Worm (Caenorhabditis elegans): ENCODE data around the gene asp-1.

DNA sequence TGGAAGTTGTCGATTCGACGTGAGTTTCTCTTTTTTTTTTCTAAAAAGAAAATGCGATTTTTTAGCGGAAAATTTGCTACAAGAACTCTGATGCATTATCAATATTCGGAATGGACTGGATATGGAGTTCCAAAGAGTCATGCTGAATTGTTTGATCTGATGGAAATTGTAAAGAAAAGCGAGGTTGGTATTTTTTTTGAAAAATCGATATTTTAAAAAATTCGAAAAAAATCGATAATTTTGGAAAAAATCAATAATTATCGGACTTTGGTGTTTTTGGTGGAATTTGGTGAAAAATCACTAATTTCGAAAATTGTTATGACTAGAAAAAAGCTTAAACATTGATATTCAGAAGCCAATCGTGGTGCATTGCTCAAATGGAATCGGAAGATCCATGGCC, 31.3 kb downstream of the asp-1 start:
- TF ChIP-seq flt-1 (GFP tag; IDR thresholded peaks at IDR 0.05) (no peak), klf-2 (GFP tag; conservative IDR thresholded peaks at IDR 0.05) (no peak), ref-1 (GFP tag; conservative IDR thresholded peaks at IDR 0.05) (no peak), ztf-29 (GFP tag; IDR thresholded peaks at IDR 0.05) (no peak), cog-1 (tag; optimal IDR thresholded peaks at IDR 0.05) (no peak), med-1 (GFP tag; optimal IDR thresholded peaks at IDR 0.05; ENCODE audit: insufficient read depth) (no peak), tab-1 (GFP tag; IDR thresholded peaks at IDR 0.05) (no peak)

Data from whole organism, midembryonic.